Fruit fly (Drosophila melanogaster): ENCODE results near the gene CG31522.

The CG31522 gene

dm6 chr3R:4433441-4434077 lies 29.1 kb downstream of the CG31522 start, which contains the start of the genes eIF3a and CG1074 (continued):
- TF ChIP-seq Ets97D (GFP tag; optimal IDR thresholded peaks at IDR 0.05) (peak; percentile 97), CG11504 (tag; optimal IDR thresholded peaks at IDR 0.05) (no peak), CG18262 (tag; optimal IDR thresholded peaks at IDR 0.05) (peak; percentile 44), Nf-YA (GFP tag; IDR thresholded peaks at IDR 0.05) (0 out of 2 replicates have a peak, but pooled peaks have one; percentile 41), CG13287 (GFP tag; IDR thresholded peaks at IDR 0.05; ENCODE audit: partially characterized antibody) (peak; percentile 97), CG11247 (GFP tag; IDR thresholded peaks at IDR 0.05) (peak; percentile 75), Vsx1 (GFP tag; optimal IDR thresholded peaks at IDR 0.05) (no peak), CG4617 (GFP tag; optimal IDR thresholded peaks at IDR 0.05; ENCODE audit: borderline replicate concordance) (peak; percentile 95), CG30431 (GFP tag; optimal IDR thresholded peaks at IDR 0.05) (no peak), Ravus (GFP tag; IDR thresholded peaks at IDR 0.05) (no peak), GATAe (GFP tag; conservative IDR thresholded peaks at IDR 0.05) (no peak), Adf1 (GFP tag; IDR thresholded peaks at IDR 0.05) (peak; percentile 52), dimm (GFP tag; IDR thresholded peaks at IDR 0.05) (0 out of 2 replicates have a peak, but pooled peaks have one; percentile 19), chm (GFP tag; IDR thresholded peaks at IDR 0.05) (peak; percentile 83), B-H1 (GFP tag; IDR thresholded peaks at IDR 0.05) (peak; percentile 17; the same call in 1 of the 3 replicates), C15 (GFP tag; IDR thresholded peaks at IDR 0.05) (0 out of 3 replicates have a peak, but pooled peaks have one; percentile 40), jing (GFP tag; optimal IDR thresholded peaks at IDR 0.05) (no peak), D (optimal IDR thresholded peaks at IDR 0.05) (no peak), D (GFP tag; optimal IDR thresholded peaks at IDR 0.05) (no peak), CG3407 (GFP tag; optimal IDR thresholded peaks at IDR 0.05) (peak; percentile 50), Elba2 (GFP tag; optimal IDR thresholded peaks at IDR 0.05) (peak; percentile 11), ap (GFP tag; IDR thresholded peaks at IDR 0.05) (no peak), eyg (GFP tag; optimal IDR thresholded peaks at IDR 0.05) (peak; percentile 45), so (GFP tag; IDR thresholded peaks at IDR 0.05) (peak; percentile 25; the same call in 1 of the 3 replicates), Dref (GFP tag; IDR thresholded peaks at IDR 0.05) (peak; percentile 98), CG15011 (GFP tag; optimal IDR thresholded peaks at IDR 0.05) (no peak), ato (GFP tag; IDR thresholded peaks at IDR 0.05; ENCODE audit: partially characterized antibody) (peak; percentile 98), CG10209 (GFP tag; optimal IDR thresholded peaks at IDR 0.05) (peak; percentile 29), sqz (GFP tag; optimal IDR thresholded peaks at IDR 0.05) (no peak), HLH3B (GFP tag; IDR thresholded peaks at IDR 0.05) (no peak), CG17385 (GFP tag; optimal IDR thresholded peaks at IDR 0.05) (peak; percentile 73), trem (tag; optimal IDR thresholded peaks at IDR 0.05) (peak; percentile 83), croc (GFP tag; conservative IDR thresholded peaks at IDR 0.05) (peak; percentile 23; the same call in 1 of the 3 replicates), CG8359 (GFP tag; optimal IDR thresholded peaks at IDR 0.05; ENCODE audit: borderline replicate concordance) (no peak), CG1647 (GFP tag; optimal IDR thresholded peaks at IDR 0.05) (peak; percentile 47), pzg (GFP tag; optimal IDR thresholded peaks at IDR 0.05) (peak; percentile 95), Nf-YC (tag; optimal IDR thresholded peaks at IDR 0.05) (peak; percentile 64), nau (GFP tag; optimal IDR thresholded peaks at IDR 0.05) (no peak), CG8388 (GFP tag; optimal IDR thresholded peaks at IDR 0.05) (no peak), gro (GFP tag; optimal IDR thresholded peaks at IDR 0.05) (peak; percentile 75), CG32532 (GFP tag; IDR thresholded peaks at IDR 0.05) (peak; percentile 80), fd96Cb (tag; optimal IDR thresholded peaks at IDR 0.05) (peak; percentile 19), CG10462 (GFP tag; optimal IDR thresholded peaks at IDR 0.05) (no peak), CG1603 (tag; optimal IDR thresholded peaks at IDR 0.05) (peak; percentile 91), MBD-R2 (GFP tag; IDR thresholded peaks at IDR 0.05) (peak; percentile 96), CG11695 (GFP tag; IDR thresholded peaks at IDR 0.05) (0 out of 3 replicates have a peak, but pooled peaks have one; percentile 33), tna (GFP tag; IDR thresholded peaks at IDR 0.05; ENCODE audit: partially characterized antibody) (peak; percentile 94), ci (GFP tag; IDR thresholded peaks at IDR 0.05) (peak; percentile 88), ftz-f1 (GFP tag; optimal IDR thresholded peaks at IDR 0.05) (peak; percentile 65), CG15269 (tag; optimal IDR thresholded peaks at IDR 0.05) (no peak)
